Fruit fly (Drosophila melanogaster) Kc167 (cell line): ENCODE results near the gene CG7275.

Source experiments
- Myc ChIP-seq: fragments of >200 bp; optimal IDR thresholded peaks from 2 replicates; lab custom pipeline; 2017; ENCODE audit warnings: missing external identifiers
- h ChIP-seq: fragments of >200 bp; optimal IDR thresholded peaks from 3 replicates; lab custom pipeline; 2018; ENCODE audit warnings: missing external identifiers
- insv ChIP-seq: fragments of >200 bp; optimal IDR thresholded peaks from 3 replicates; lab custom pipeline; 2018; ENCODE audit warnings: missing external identifiers
- psq ChIP-seq: fragments of >200 bp; optimal IDR thresholded peaks from 2 replicates; lab custom pipeline; 2017; ENCODE audit warnings: missing external identifiers
- ttk ChIP-seq: sonication (Bioruptor generic); optimal IDR thresholded peaks from 2 replicates; lab custom pipeline; 2017; ENCODE audit warnings: missing external identifiers

DNA sequence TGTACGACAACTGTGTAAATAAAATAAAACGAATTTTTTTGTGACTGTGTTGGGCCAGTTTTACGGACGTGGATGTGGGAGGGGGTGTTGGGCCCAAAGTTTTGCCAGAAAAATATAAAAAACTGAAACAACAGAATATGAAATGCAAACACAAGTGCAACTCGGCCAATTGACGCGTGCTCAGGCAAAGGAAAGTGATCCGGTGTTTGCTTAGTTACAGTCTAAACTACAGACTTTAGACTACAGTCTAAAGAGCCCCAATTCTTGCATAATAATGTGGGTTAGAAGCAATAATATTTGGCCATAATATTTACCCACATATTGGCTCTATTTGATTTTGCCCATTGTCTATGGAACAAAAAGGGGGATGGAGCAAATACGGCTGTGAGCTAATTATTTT lies 50.1 kb downstream of the CG7275 start:
- TF ChIP-seq Myc (lab: Kevin White, UChicago) (no peak), psq (lab: Kevin White, UChicago) (no peak), h (no peak), insv (lab: Kevin White, UChicago) (no peak), ttk (lab: Kevin White, UChicago) (no peak)
